Worm (Caenorhabditis elegans) whole organism, young adult: ENCODE measurements around the gene F09E5.12.

ENCODE experiments used
- F55B11.4 ChIP-seq: sonication (generic microtip); optimal IDR thresholded peaks from 2 replicates; lab custom pipeline; 2016; ENCODE audit warnings: missing compliant biosample characterization, missing genetic modification characterization, borderline replicate concordance; ENCODE audit not compliant: insufficient read depth
- Y53G8AR.9 ChIP-seq: fragments of 200-800 bp; sonication (Bioruptor generic); conservative IDR thresholded peaks from 2 replicates; pipeline ENCODE4 v1.3.6; 2022; ENCODE audit warnings: missing genetic modification reagents, missing genetic modification characterization, missing compliant biosample characterization
- Y56A3A.18 ChIP-seq: fragments of 200-800 bp; sonication (Bioruptor generic); IDR thresholded peaks from 2 replicates; pipeline ENCODE4 v1.3.6; 2022; ENCODE audit warnings: missing genetic modification reagents, missing genetic modification characterization, missing compliant biosample characterization
- dox-1 ChIP-seq: fragments of 200-800 bp; sonication (Bioruptor generic); IDR thresholded peaks from 2 replicates; pipeline ENCODE4 v1.3.6; 2022; ENCODE audit warnings: missing genetic modification reagents, missing genetic modification characterization, missing compliant biosample characterization
- efl-1 ChIP-seq: fragments of 150-350 bp; optimal IDR thresholded peaks from 2 replicates; lab custom pipeline; 2014; ENCODE audit warnings: missing biosample characterization, missing genetic modification reagents, missing genetic modification characterization
- hmg-1.2 ChIP-seq: fragments of 200-800 bp; sonication (Bioruptor generic); IDR thresholded peaks from 2 replicates; pipeline ENCODE4 v1.3.6; 2022; ENCODE audit warnings: missing genetic modification reagents, missing genetic modification characterization, missing compliant biosample characterization
- lag-1 ChIP-seq: fragments of 200-800 bp; sonication (Bioruptor generic); IDR thresholded peaks from 2 replicates; pipeline ENCODE4 v1.3.6; 2022; ENCODE audit warnings: missing genetic modification reagents, missing genetic modification characterization, missing compliant biosample characterization
- lin-40 ChIP-seq: sonication (generic microtip); optimal IDR thresholded peaks from 2 replicates; lab custom pipeline; 2016; ENCODE audit warnings: missing genetic modification characterization, mild to moderate bottlenecking, missing compliant biosample characterization, missing genotype, missing genetic modification reagents
- mcd-1 ChIP-seq: fragments of 200-800 bp; sonication (Bioruptor generic); IDR thresholded peaks from 2 replicates; pipeline ENCODE4 v1.3.6; 2022; ENCODE audit warnings: missing genetic modification reagents, missing genetic modification characterization, missing compliant biosample characterization
- nfyb-1 ChIP-seq: fragments of 200-800 bp; sonication (Bioruptor generic); IDR thresholded peaks from 2 replicates; pipeline ENCODE4 v1.3.6; 2022; ENCODE audit warnings: missing genetic modification reagents, missing genetic modification characterization, missing compliant biosample characterization
- rec-8 ChIP-seq, 2 experiments: sonication (generic microtip); optimal IDR thresholded peaks; 2 replicates each; lab custom pipeline; 2016; ENCODE audit warnings: mild to moderate bottlenecking in 2 of 2, missing genetic modification characterization in 2 of 2, missing genetic modification reagents in 2 of 2, missing genotype in 2 of 2, missing biosample characterization in 1 of 2, missing compliant biosample characterization in 1 of 2, moderate library complexity in 1 of 2

ce11 chrII:5377467-5378238, 7.1 kb upstream of the F09E5.12 start, which contains the start of gene prdx-2:
- no peak for TF ChIP-seq rec-8 (tag; optimal IDR thresholded peaks at IDR 0.05; lab: Kevin White, UChicago)
- TF ChIP-seq hmg-1.2 (GFP tag; lab: Robert Waterston, UW) = peak; percentile 14; the same call in 1 of the 2 replicates
- no peak for TF ChIP-seq lin-40
- TF ChIP-seq dox-1 = peak; percentile 82
- TF ChIP-seq efl-1 (GFP tag; lab: Kevin White, UChicago) = peak; percentile 87
- TF ChIP-seq Y53G8AR.9 (GFP tag; lab: Robert Waterston, UW) = no peak
- TF ChIP-seq F55B11.4 (tag; lab: Kevin White, UChicago) = no peak
- TF ChIP-seq lag-1 (GFP tag; lab: Robert Waterston, UW) = no peak
- no peak for TF ChIP-seq Y56A3A.18 (GFP tag; lab: Robert Waterston, UW)
- 0 out of 2 replicates have a peak, but pooled peaks have one; percentile 51 for TF ChIP-seq nfyb-1 (GFP tag; lab: Robert Waterston, UW)
- peak; percentile 40; the same call in 1 of the 2 replicates for TF ChIP-seq mcd-1 (GFP tag; lab: Robert Waterston, UW)
